Fruit fly (Drosophila melanogaster) whole organism, adult: Measurements from ENCODE around the gene CG5399.

Experiments
- CG11617 ChIP-seq: fragments of 200-800 bp; sonication (Bioruptor generic); optimal IDR thresholded peaks from 2 replicates; lab custom pipeline; 2017; ENCODE audit warnings: mild to moderate bottlenecking, missing biosample characterization, missing genetic modification reagents, missing genetic modification characterization
- CG1620 ChIP-seq: fragments of 200-800 bp; sonication (Bioruptor generic); optimal IDR thresholded peaks from 2 replicates; lab custom pipeline; 2016; ENCODE audit warnings: missing biosample characterization, missing genetic modification characterization
- CG7101 ChIP-seq: fragments of 200-800 bp; sonication (Bioruptor generic); optimal IDR thresholded peaks from 2 replicates; lab custom pipeline; 2018; ENCODE audit warnings: missing biosample characterization, mild to moderate bottlenecking, missing genetic modification characterization, moderate library complexity
- kay ChIP-seq: fragments of 200-800 bp; sonication (Bioruptor generic); peaks from one replicate; lab custom pipeline; 2016; ENCODE audit warnings: missing biosample characterization, missing genetic modification characterization, borderline replicate concordance
- ovo ChIP-seq: fragments of 200-800 bp; sonication (Bioruptor generic); optimal IDR thresholded peaks from 2 replicates; lab custom pipeline; 2016; ENCODE audit warnings: missing biosample characterization, missing genetic modification characterization
- toe ChIP-seq: fragments of 200-800 bp; sonication (Bioruptor generic); optimal IDR thresholded peaks from 2 replicates; lab custom pipeline; 2016; ENCODE audit warnings: missing biosample characterization, missing genetic modification characterization

DNA sequence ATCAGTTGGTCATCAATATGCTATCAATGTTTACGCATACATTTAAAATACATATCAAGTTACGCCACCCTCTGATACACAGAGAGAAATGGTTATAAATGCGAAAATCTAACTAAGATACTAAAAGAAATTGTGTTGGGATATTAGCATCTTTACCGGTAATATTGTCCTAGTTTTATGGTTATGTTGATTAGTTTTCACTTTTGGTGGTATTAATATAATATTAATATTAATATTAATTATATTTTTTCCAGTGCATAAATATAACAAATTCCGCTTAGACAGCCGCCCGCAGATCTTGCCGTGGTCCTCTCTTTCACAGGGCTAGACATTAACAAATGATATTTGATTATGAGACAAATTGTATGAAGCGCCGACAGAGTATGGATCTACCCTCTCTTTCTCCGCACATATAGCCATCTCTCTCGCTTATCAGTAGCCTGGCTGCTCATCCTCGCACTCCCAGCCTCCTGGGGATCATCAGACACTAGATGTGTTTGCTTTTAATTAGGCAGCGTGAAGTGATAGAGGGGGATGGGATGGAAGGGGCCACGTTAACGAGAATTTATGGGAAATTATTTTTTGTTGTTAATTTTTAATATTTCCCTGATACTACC lies 42.3 kb upstream of the CG5399 start:
- TF ChIP-seq CG1620 (GFP tag; lab: Kevin White, UChicago) = no peak
- no peak for TF ChIP-seq kay (GFP tag; lab: Kevin White, UChicago)
- no peak for TF ChIP-seq toe (GFP tag; lab: Kevin White, UChicago)
- no peak for TF ChIP-seq CG7101 (tag; lab: Kevin White, UChicago)
- no peak for TF ChIP-seq ovo
- TF ChIP-seq CG11617 (GFP tag; lab: Kevin White, UChicago) = no peak
